Worm (Caenorhabditis elegans): ENCODE data around the gene nas-23.
A peak's percentile ranks its signal among the peaks of the same experiment; 100 is the strongest.

- no peak for TF ChIP-seq B0310.2 (tag; optimal IDR thresholded peaks at IDR 0.05)
- peak; percentile 44; the same call in 1 of the 2 replicates for TF ChIP-seq tbx-37 (GFP tag; conservative IDR thresholded peaks at IDR 0.05)
- TF ChIP-seq ama-1 (optimal IDR thresholded peaks at IDR 0.05) = no peak
- TF ChIP-seq aly-1 (tag; optimal IDR thresholded peaks at IDR 0.05) = no peak
- TF ChIP-seq hmbx-1 (tag; optimal IDR thresholded peaks at IDR 0.05) = no peak
- TF ChIP-seq flt-1 (GFP tag; IDR thresholded peaks at IDR 0.05) = no peak
- peak; percentile 34 for TF ChIP-seq ets-7 (tag; optimal IDR thresholded peaks at IDR 0.05)
- no peak for TF ChIP-seq tra-4 (tag; optimal IDR thresholded peaks at IDR 0.05)
- TF ChIP-seq tbx-11 (GFP tag; IDR thresholded peaks at IDR 0.05) = no peak
- TF ChIP-seq ceh-36 (tag; optimal IDR thresholded peaks at IDR 0.05) = peak; percentile 17
- no peak for TF ChIP-seq hnd-1 (tag; optimal IDR thresholded peaks at IDR 0.05)
- peak; percentile 29; the same call in 1 of the 2 replicates for TF ChIP-seq scrt-1 (GFP tag; IDR thresholded peaks at IDR 0.05)
- peak; percentile 62; the same call in 1 of the 2 replicates for TF ChIP-seq pes-1 (GFP tag; IDR thresholded peaks at IDR 0.05)
Measured at ce11 chrII:7478487-7479234, 14.8 kb downstream of the nas-23 start, which contains the start of the genes aka-1 and ubc-6.

Data from whole organism, early embryonic.